Worm (Caenorhabditis elegans) whole organism, L3 larva: ENCODE results near the gene T04H1.12.
A peak's percentile ranks its signal among the peaks of the same experiment; 100 is the strongest.

Experiments used
- ZK546.5 ChIP-seq: sonication (generic microtip); optimal IDR thresholded peaks from 2 replicates; lab custom pipeline; 2017; ENCODE audit warnings: missing biosample characterization, missing genetic modification characterization
- ama-1 ChIP-seq: fragments of 150-350 bp; optimal IDR thresholded peaks from 2 replicates; lab custom pipeline; 2018
- fos-1 ChIP-seq: fragments of 150-350 bp; optimal IDR thresholded peaks from 2 replicates; lab custom pipeline; 2014; ENCODE audit warnings: missing biosample characterization, missing genetic modification characterization
- hmg-11 ChIP-seq: sonication (generic microtip); optimal IDR thresholded peaks from 2 replicates; lab custom pipeline; 2016; ENCODE audit warnings: missing genetic modification characterization, missing compliant biosample characterization
- lin-39 ChIP-seq: fragments of 150-350 bp; optimal IDR thresholded peaks from 2 replicates; lab custom pipeline; 2018; ENCODE audit warnings: missing biosample characterization, missing genetic modification reagents, missing genetic modification characterization
- tbx-2 ChIP-seq: sonication (generic microtip); optimal IDR thresholded peaks from 2 replicates; lab custom pipeline; 2016; ENCODE audit warnings: mild to moderate bottlenecking, missing genetic modification characterization, missing compliant biosample characterization
- unc-62 ChIP-seq: fragments of 150-350 bp; sonication (generic microtip); optimal IDR thresholded peaks from 4 replicates; lab custom pipeline; 2014; ENCODE audit warnings: missing biosample characterization, missing genetic modification reagents, missing genetic modification characterization
- ztf-11 ChIP-seq: fragments of 150-350 bp; optimal IDR thresholded peaks from 2 replicates; lab custom pipeline; 2014; ENCODE audit warnings: missing biosample characterization, missing genetic modification characterization

ce11 chrV:12303453-12304077 is 48.1 kb downstream of the T04H1.12 start:
- TF ChIP-seq hmg-11 (tag; lab: Kevin White, UChicago) (peak; percentile 100), ZK546.5 (tag; lab: Kevin White, UChicago) (peak; percentile 7), tbx-2 (tag; lab: Kevin White, UChicago) (peak; percentile 95), lin-39 (tag; lab: Kevin White, UChicago) (peak; percentile 89), fos-1 (tag; lab: Kevin White, UChicago) (no peak), unc-62 (GFP tag; lab: Kevin White, UChicago) (peak; percentile 13), ama-1 (lab: Kevin White, UChicago) (peak; percentile 88), ztf-11 (tag; lab: Kevin White, UChicago) (peak; percentile 42)
